Worm (Caenorhabditis elegans): ENCODE results near the gene C01G12.5.

- TF ChIP-seq him-1 (tag; optimal IDR thresholded peaks at IDR 0.05): no peak
- no peak for TF ChIP-seq W03F9.2 (tag; optimal IDR thresholded peaks at IDR 0.05)
These were observed 28.4 kb upstream of the C01G12.5 start, which contains the start of gene mltn-9 for ce11 chrII:14615735-14616134.

Measured in whole organism, L4/young adult.